Worm (Caenorhabditis elegans) whole organism, L4/young adult: ENCODE data around the gene str-46.

Experiments used
- W03F9.2 ChIP-seq: fragments of 150-350 bp; optimal IDR thresholded peaks from 2 replicates; lab custom pipeline; 2014; ENCODE audit warnings: missing biosample characterization, missing genetic modification characterization
- him-1 ChIP-seq: sonication (generic microtip); optimal IDR thresholded peaks from 2 replicates; lab custom pipeline; 2016; ENCODE audit warnings: missing genotype, missing genetic modification reagents, missing genetic modification characterization, missing compliant biosample characterization

- TF ChIP-seq him-1 (tag; lab: Kevin White, UChicago) = no peak
- no peak for TF ChIP-seq W03F9.2 (tag; lab: Kevin White, UChicago)
These were observed 6.8 kb downstream of the str-46 start, which contains the start of gene srh-127 for ce11 chrV:2892976-2893375.
